Worm (Caenorhabditis elegans): ENCODE measurements around the gene hic-1.

- TF ChIP-seq blmp-1 (tag; optimal IDR thresholded peaks at IDR 0.05) (no peak), snpc-4 (tag; optimal IDR thresholded peaks at IDR 0.05) (no peak), ztf-11 (tag; optimal IDR thresholded peaks at IDR 0.05) (no peak), lin-13 (tag; optimal IDR thresholded peaks at IDR 0.05) (no peak), nhr-237 (tag; optimal IDR thresholded peaks at IDR 0.05) (no peak), ceh-83 (GFP tag; optimal IDR thresholded peaks at IDR 0.05) (no peak), tbx-8 (GFP tag; optimal IDR thresholded peaks at IDR 0.05) (no peak), nhr-28 (tag; optimal IDR thresholded peaks at IDR 0.05) (no peak), unc-62 (GFP tag; optimal IDR thresholded peaks at IDR 0.05) (no peak), sptf-1 (tag; optimal IDR thresholded peaks at IDR 0.05) (no peak), lin-32 (GFP tag; optimal IDR thresholded peaks at IDR 0.05) (no peak), pha-4 (tag; optimal IDR thresholded peaks at IDR 0.05) (no peak)
Observed at ce11 chrX:6631437-6631836, 32.8 kb upstream of the hic-1 start, which contains the start of gene aexr-2.
